Worm (Caenorhabditis elegans) whole organism, mixed stage, embryonic: ENCODE data around the gene dmd-6.

Source experiments
- bed-3 ChIP-seq: fragments of 200-800 bp; sonication (Bioruptor generic); optimal IDR thresholded peaks from 3 replicates; lab custom pipeline; 2018; ENCODE audit warnings: mild to moderate bottlenecking, missing genetic modification characterization, moderate library complexity, missing compliant biosample characterization
- blmp-1 ChIP-seq: fragments of 150-350 bp; optimal IDR thresholded peaks from 2 replicates; lab custom pipeline; 2014; ENCODE audit warnings: missing biosample characterization, missing genetic modification characterization
- ces-1 ChIP-seq: fragments of 150-350 bp; optimal IDR thresholded peaks from 2 replicates; lab custom pipeline; 2014; ENCODE audit warnings: missing biosample characterization, missing genetic modification reagents, missing genetic modification characterization
- elt-3 ChIP-seq: fragments of 150-350 bp; optimal IDR thresholded peaks from 2 replicates; lab custom pipeline; 2014; ENCODE audit warnings: missing biosample characterization, missing genetic modification characterization
- lin-13 ChIP-seq: fragments of 150-350 bp; optimal IDR thresholded peaks from 2 replicates; lab custom pipeline; 2014; ENCODE audit warnings: missing biosample characterization, missing genetic modification characterization
- lin-32 ChIP-seq: fragments of 200-800 bp; sonication (Bioruptor generic); optimal IDR thresholded peaks from 2 replicates; lab custom pipeline; 2018; ENCODE audit warnings: mild to moderate bottlenecking, missing genetic modification characterization, missing compliant biosample characterization
- nhr-12 ChIP-seq: fragments of 150-350 bp; optimal IDR thresholded peaks from 2 replicates; lab custom pipeline; 2014; ENCODE audit warnings: missing biosample characterization, missing genetic modification characterization
- snpc-4 ChIP-seq: fragments of 150-350 bp; optimal IDR thresholded peaks from 2 replicates; lab custom pipeline; 2014; ENCODE audit warnings: missing biosample characterization, missing genetic modification characterization
- unc-39 ChIP-seq: fragments of 150-350 bp; optimal IDR thresholded peaks from 2 replicates; lab custom pipeline; 2014; ENCODE audit warnings: missing biosample characterization, missing genetic modification characterization
- unc-62 ChIP-seq: fragments of 150-350 bp; optimal IDR thresholded peaks from 2 replicates; lab custom pipeline; 2014; ENCODE audit warnings: missing biosample characterization, missing genetic modification reagents, missing genetic modification characterization
- ztf-11 ChIP-seq: fragments of 150-350 bp; optimal IDR thresholded peaks from 2 replicates; lab custom pipeline; 2014; ENCODE audit warnings: missing biosample characterization, missing genetic modification characterization

DNA sequence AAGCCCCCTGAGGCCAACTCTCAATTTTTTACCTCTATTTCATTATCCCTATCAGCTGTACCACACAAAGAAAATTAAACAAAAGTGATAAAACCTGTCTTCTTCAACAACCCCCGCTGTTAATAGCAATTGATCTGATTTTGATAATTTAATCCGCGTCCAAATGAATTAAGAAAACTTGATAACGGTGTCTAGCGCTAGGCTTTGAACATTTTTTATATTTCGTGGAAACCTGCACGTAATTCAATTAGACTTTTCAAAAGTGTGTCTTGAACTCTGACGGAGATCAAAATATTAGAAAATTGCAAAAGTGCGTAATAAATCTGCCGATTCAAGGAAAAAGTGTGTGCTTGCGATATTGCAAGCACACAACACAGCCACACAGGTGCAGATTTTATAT, 3.0 kb upstream of the dmd-6 start:
- TF ChIP-seq unc-62 (GFP tag; lab: Kevin White, UChicago): no peak
- no peak for TF ChIP-seq unc-39 (tag; lab: Kevin White, UChicago)
- TF ChIP-seq bed-3: no peak
- no peak for TF ChIP-seq nhr-12 (tag; lab: Kevin White, UChicago)
- TF ChIP-seq ces-1 (GFP tag; lab: Kevin White, UChicago): no peak
- no peak for TF ChIP-seq elt-3 (tag; lab: Kevin White, UChicago)
- TF ChIP-seq ztf-11 (tag; lab: Kevin White, UChicago): no peak
- TF ChIP-seq blmp-1 (tag; lab: Kevin White, UChicago): no peak
- no peak for TF ChIP-seq lin-13 (tag; lab: Kevin White, UChicago)
- TF ChIP-seq snpc-4 (tag; lab: Kevin White, UChicago): no peak
- no peak for TF ChIP-seq lin-32 (GFP tag; lab: Kevin White, UChicago)
